Worm (Caenorhabditis elegans) whole organism, early embryonic: ENCODE results near the gene elpc-3.

Source experiments
- B0310.2 ChIP-seq: sonication (generic microtip); optimal IDR thresholded peaks from 2 replicates; lab custom pipeline; 2016; ENCODE audit warnings: mild to moderate bottlenecking, missing genetic modification characterization, missing compliant biosample characterization
- F13C5.2 ChIP-seq: sonication (generic microtip); optimal IDR thresholded peaks from 2 replicates; lab custom pipeline; 2017; ENCODE audit warnings: mild to moderate bottlenecking, missing genetic modification characterization, inconsistent platforms, missing compliant biosample characterization
- aly-1 ChIP-seq: sonication (generic microtip); optimal IDR thresholded peaks from 2 replicates; lab custom pipeline; 2016; ENCODE audit warnings: missing genetic modification characterization, missing compliant biosample characterization
- ama-1 ChIP-seq: fragments of 150-350 bp; optimal IDR thresholded peaks from 2 replicates; lab custom pipeline; 2014
- ceh-13 ChIP-seq: fragments of 200-800 bp; sonication (Bioruptor generic); optimal IDR thresholded peaks from 2 replicates; lab custom pipeline; 2018; ENCODE audit warnings: mild to moderate bottlenecking, missing genetic modification characterization, missing compliant biosample characterization
- ceh-36 ChIP-seq: sonication (generic microtip); optimal IDR thresholded peaks from 2 replicates; lab custom pipeline; 2016; ENCODE audit warnings: missing genetic modification characterization, inconsistent platforms, missing compliant biosample characterization
- ets-7 ChIP-seq: sonication (generic microtip); optimal IDR thresholded peaks from 2 replicates; lab custom pipeline; 2016; ENCODE audit warnings: missing genotype, missing genetic modification characterization, missing compliant biosample characterization
- flt-1 ChIP-seq: fragments of 200-800 bp; sonication (Bioruptor generic); IDR thresholded peaks from 2 replicates; pipeline ENCODE4 v1.3.6; 2022; ENCODE audit warnings: missing genetic modification characterization, missing compliant biosample characterization
- hmbx-1 ChIP-seq: sonication (generic microtip); optimal IDR thresholded peaks from 2 replicates; lab custom pipeline; 2016; ENCODE audit warnings: mild to moderate bottlenecking, missing genetic modification characterization, missing compliant biosample characterization
- hmg-4 ChIP-seq: fragments of 200-800 bp; sonication (Bioruptor generic); optimal IDR thresholded peaks from 2 replicates; lab custom pipeline; 2018; ENCODE audit warnings: mild to moderate bottlenecking, missing genetic modification characterization, missing compliant biosample characterization
- hnd-1 ChIP-seq: sonication (generic microtip); optimal IDR thresholded peaks from 2 replicates; lab custom pipeline; 2016; ENCODE audit warnings: missing genetic modification characterization, missing compliant biosample characterization
- pes-1 ChIP-seq: fragments of 200-800 bp; sonication (Bioruptor generic); IDR thresholded peaks from 2 replicates; pipeline ENCODE4 v1.3.6; 2022; ENCODE audit warnings: missing genetic modification reagents, missing genetic modification characterization, missing compliant biosample characterization
- scrt-1 ChIP-seq: fragments of 200-800 bp; sonication (Bioruptor generic); IDR thresholded peaks from 2 replicates; pipeline ENCODE4 v1.3.6; 2022; ENCODE audit warnings: missing genetic modification characterization, missing compliant biosample characterization
- sea-1 ChIP-seq: fragments of 200-800 bp; sonication (Bioruptor generic); conservative IDR thresholded peaks from 2 replicates; pipeline ENCODE4 v1.3.6; 2022; ENCODE audit warnings: missing genetic modification characterization, missing compliant biosample characterization
- tbx-11 ChIP-seq: fragments of 200-800 bp; sonication (Bioruptor generic); IDR thresholded peaks from 2 replicates; pipeline ENCODE4 v1.3.6; 2022; ENCODE audit warnings: missing genetic modification characterization, missing compliant biosample characterization
- tbx-37 ChIP-seq: fragments of 200-800 bp; sonication (Bioruptor generic); conservative IDR thresholded peaks from 2 replicates; pipeline ENCODE4 v1.3.6; 2022; ENCODE audit warnings: missing genetic modification reagents, missing genetic modification characterization, missing compliant biosample characterization
- tra-4 ChIP-seq: sonication (generic microtip); optimal IDR thresholded peaks from 2 replicates; lab custom pipeline; 2017; ENCODE audit warnings: missing genetic modification characterization, missing compliant biosample characterization

elpc-3 gene

ce11 chrV:12183854-12184253 is 2.6 kb upstream of the elpc-3 start, which contains the start of gene usip-1:
usip-1 (minus strand) TSS chrV:12184194.
- TF ChIP-seq flt-1 (GFP tag; lab: Robert Waterston, UW) (no peak), aly-1 (tag; lab: Kevin White, UChicago) (no peak), hmg-4 (GFP tag; lab: Kevin White, UChicago) (no peak), ceh-36 (tag; lab: Kevin White, UChicago) (no peak), scrt-1 (GFP tag; lab: Robert Waterston, UW) (no peak), ets-7 (tag; lab: Kevin White, UChicago) (no peak), hnd-1 (tag; lab: Kevin White, UChicago) (no peak), pes-1 (GFP tag; lab: Robert Waterston, UW) (no peak), sea-1 (no peak), ama-1 (lab: Kevin White, UChicago) (no peak), ceh-13 (GFP tag; lab: Kevin White, UChicago) (no peak), tra-4 (no peak), hmbx-1 (no peak), B0310.2 (tag; lab: Kevin White, UChicago) (no peak)

- no peak for TF ChIP-seq F13C5.2 (tag; lab: Kevin White, UChicago)
- TF ChIP-seq ceh-36 (tag; lab: Kevin White, UChicago) = peak; percentile 9
Observed at ce11 chrV:12179338-12179737, 1.9 kb downstream of the elpc-3 start, which contains the start of gene clec-224. clec-224 (minus strand) TSS chrV:12179438.

ce11 chrV:12170114-12170513 is 11.1 kb downstream of the elpc-3 start, which contains the start of gene ZK863.1:
ZK863.1 (minus strand) TSS chrV:12170214.
- TF ChIP-seq F13C5.2 (tag; lab: Kevin White, UChicago) = no peak
- TF ChIP-seq tbx-37 (GFP tag; lab: Robert Waterston, UW) = no peak
- no peak for TF ChIP-seq scrt-1 (GFP tag; lab: Robert Waterston, UW)
- TF ChIP-seq ets-7 (tag; lab: Kevin White, UChicago) = no peak
- no peak for TF ChIP-seq hnd-1 (tag; lab: Kevin White, UChicago)
- TF ChIP-seq tbx-11 = no peak
- no peak for TF ChIP-seq ama-1 (lab: Kevin White, UChicago)
- TF ChIP-seq flt-1 (GFP tag; lab: Robert Waterston, UW) = no peak
- TF ChIP-seq B0310.2 (tag; lab: Kevin White, UChicago) = no peak
- TF ChIP-seq ceh-13 (GFP tag; lab: Kevin White, UChicago) = no peak
- TF ChIP-seq sea-1 = no peak
- no peak for TF ChIP-seq hmbx-1
- no peak for TF ChIP-seq pes-1 (GFP tag; lab: Robert Waterston, UW)
- no peak for TF ChIP-seq ceh-36 (tag; lab: Kevin White, UChicago)
- no peak for TF ChIP-seq hmg-4 (GFP tag; lab: Kevin White, UChicago)

ce11 chrV:12167653-12168052 is 13.6 kb downstream of the elpc-3 start, which contains the start of gene col-37:
col-37 (minus strand) TSS chrV:12167753.
- TF ChIP-seq ama-1 (lab: Kevin White, UChicago) (no peak), hmg-4 (GFP tag; lab: Kevin White, UChicago) (no peak), hmbx-1 (no peak), tbx-11 (no peak), aly-1 (tag; lab: Kevin White, UChicago) (no peak)

ce11 chrV:12167031-12167430 is 14.2 kb downstream of the elpc-3 start:
- TF ChIP-seq aly-1 (tag; lab: Kevin White, UChicago) (peak; percentile 8), scrt-1 (GFP tag; lab: Robert Waterston, UW) (no peak), pes-1 (GFP tag; lab: Robert Waterston, UW) (no peak)

ce11 chrV:12162906-12163305 is 18.3 kb downstream of the elpc-3 start, which contains the start of gene srj-4:
srj-4 (plus strand) TSS chrV:12163206.
- TF ChIP-seq aly-1 (tag; lab: Kevin White, UChicago) (no peak), hnd-1 (tag; lab: Kevin White, UChicago) (no peak), ceh-36 (tag; lab: Kevin White, UChicago) (no peak), pes-1 (GFP tag; lab: Robert Waterston, UW) (no peak), tbx-37 (GFP tag; lab: Robert Waterston, UW) (no peak), sea-1 (no peak), tbx-11 (no peak), hmg-4 (GFP tag; lab: Kevin White, UChicago) (no peak), ama-1 (lab: Kevin White, UChicago) (no peak), tra-4 (no peak), hmbx-1 (no peak), ets-7 (tag; lab: Kevin White, UChicago) (no peak), ceh-13 (GFP tag; lab: Kevin White, UChicago) (no peak), scrt-1 (GFP tag; lab: Robert Waterston, UW) (no peak)

ce11 chrV:12162220-12162619 is 19.0 kb downstream of the elpc-3 start, which contains the start of gene C27A7.5:
C27A7.5 (minus strand) TSS chrV:12162320.
- TF ChIP-seq hmbx-1 = no peak
- no peak for TF ChIP-seq ets-7 (tag; lab: Kevin White, UChicago)
- no peak for TF ChIP-seq flt-1 (GFP tag; lab: Robert Waterston, UW)
- no peak for TF ChIP-seq aly-1 (tag; lab: Kevin White, UChicago)
- no peak for TF ChIP-seq hnd-1 (tag; lab: Kevin White, UChicago)
- TF ChIP-seq ama-1 (lab: Kevin White, UChicago) = no peak
- no peak for TF ChIP-seq tbx-11
- TF ChIP-seq scrt-1 (GFP tag; lab: Robert Waterston, UW) = no peak
- no peak for TF ChIP-seq pes-1 (GFP tag; lab: Robert Waterston, UW)
- no peak for TF ChIP-seq F13C5.2 (tag; lab: Kevin White, UChicago)
- TF ChIP-seq ceh-13 (GFP tag; lab: Kevin White, UChicago) = no peak
- TF ChIP-seq hmg-4 (GFP tag; lab: Kevin White, UChicago) = no peak
- no peak for TF ChIP-seq tbx-37 (GFP tag; lab: Robert Waterston, UW)
- no peak for TF ChIP-seq ceh-36 (tag; lab: Kevin White, UChicago)
- TF ChIP-seq B0310.2 (tag; lab: Kevin White, UChicago) = no peak
